Worm (Caenorhabditis elegans) whole organism, early embryonic: ENCODE measurements around the gene C36E6.2.

Experiments used
- ama-1 ChIP-seq: fragments of 150-350 bp; optimal IDR thresholded peaks from 2 replicates; lab custom pipeline; 2014
- ceh-13 ChIP-seq: fragments of 200-800 bp; sonication (Bioruptor generic); optimal IDR thresholded peaks from 2 replicates; lab custom pipeline; 2018; ENCODE audit warnings: mild to moderate bottlenecking, missing genetic modification characterization, missing compliant biosample characterization
- flt-1 ChIP-seq: fragments of 200-800 bp; sonication (Bioruptor generic); IDR thresholded peaks from 2 replicates; pipeline ENCODE4 v1.3.6; 2022; ENCODE audit warnings: missing genetic modification characterization, missing compliant biosample characterization
- sea-1 ChIP-seq: fragments of 200-800 bp; sonication (Bioruptor generic); conservative IDR thresholded peaks from 2 replicates; pipeline ENCODE4 v1.3.6; 2022; ENCODE audit warnings: missing genetic modification characterization, missing compliant biosample characterization
- tra-4 ChIP-seq: sonication (generic microtip); optimal IDR thresholded peaks from 2 replicates; lab custom pipeline; 2017; ENCODE audit warnings: missing genetic modification characterization, missing compliant biosample characterization

ce11 chrX:17438386-17438785 is 13.1 kb upstream of the C36E6.2 start, which contains the start of gene C36E6.8:
- TF ChIP-seq ceh-13 (no peak), flt-1 (GFP tag; lab: Robert Waterston, UW) (no peak), sea-1 (GFP tag; lab: Robert Waterston, UW) (no peak), tra-4 (tag; lab: Kevin White, UChicago) (no peak), ama-1 (lab: Kevin White, UChicago) (no peak)
